Worm (Caenorhabditis elegans) whole organism, L4/young adult: Measurements from ENCODE around the gene efk-1.

Experiments
- W03F9.2 ChIP-seq: fragments of 150-350 bp; optimal IDR thresholded peaks from 2 replicates; lab custom pipeline; 2014; ENCODE audit warnings: missing biosample characterization, missing genetic modification characterization
- dao-5 ChIP-seq: sonication (generic microtip); optimal IDR thresholded peaks from 2 replicates; lab custom pipeline; 2016; ENCODE audit warnings: missing genotype, missing genetic modification characterization, moderate library complexity, missing compliant biosample characterization
- him-1 ChIP-seq: sonication (generic microtip); optimal IDR thresholded peaks from 2 replicates; lab custom pipeline; 2016; ENCODE audit warnings: missing genotype, missing genetic modification reagents, missing genetic modification characterization, missing compliant biosample characterization

DNA sequence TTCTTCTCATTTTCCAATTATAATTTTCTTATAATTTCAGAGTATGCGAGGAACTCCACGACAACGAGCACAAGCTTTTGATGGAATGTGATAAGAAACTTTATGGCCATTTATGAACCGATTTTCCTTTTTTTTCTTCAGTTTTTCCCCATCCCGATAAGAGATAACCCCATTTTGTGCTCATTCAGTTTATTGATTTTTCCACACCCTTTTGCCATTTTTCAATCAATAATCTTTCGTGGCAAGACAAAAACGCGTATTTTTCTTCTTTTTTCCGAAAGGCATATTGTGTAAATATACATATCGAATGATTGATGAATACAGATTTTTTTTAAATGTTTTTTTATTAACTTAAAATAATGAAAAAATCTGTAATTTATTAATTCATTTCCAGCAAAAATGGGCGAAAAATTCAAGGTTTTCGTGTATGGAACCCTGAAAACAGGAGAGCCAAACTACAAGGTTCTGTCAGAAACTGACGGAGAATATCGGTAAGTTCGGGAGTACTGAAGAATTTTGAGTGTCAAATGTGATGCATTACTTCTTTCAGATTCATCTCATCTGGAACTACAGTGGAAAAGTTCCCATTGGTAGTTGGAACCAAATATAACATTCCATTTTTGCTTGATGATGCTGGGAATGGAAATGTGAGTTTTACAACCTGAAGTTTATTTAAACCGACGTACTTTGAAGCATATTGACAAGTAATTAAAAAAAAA, 3.9 kb downstream of the efk-1 start, which contains the start of gene F42A10.9:
- TF ChIP-seq him-1 (tag; lab: Kevin White, UChicago) (no peak), dao-5 (tag; lab: Kevin White, UChicago) (no peak), W03F9.2 (tag; lab: Kevin White, UChicago) (no peak)
